Worm (Caenorhabditis elegans) whole organism, mixed stage, embryonic: ENCODE results near the gene cpsf-2.
A peak's percentile ranks its signal among the peaks of the same experiment; 100 is the strongest.

Source experiments
- M03D4.4 ChIP-seq: sonication (generic microtip); optimal IDR thresholded peaks from 2 replicates; lab custom pipeline; 2017; ENCODE audit warnings: mild to moderate bottlenecking, missing genetic modification characterization, missing compliant biosample characterization
- bed-3 ChIP-seq: fragments of 200-800 bp; sonication (Bioruptor generic); optimal IDR thresholded peaks from 3 replicates; lab custom pipeline; 2018; ENCODE audit warnings: mild to moderate bottlenecking, missing genetic modification characterization, moderate library complexity, missing compliant biosample characterization
- blmp-1 ChIP-seq: fragments of 150-350 bp; optimal IDR thresholded peaks from 2 replicates; lab custom pipeline; 2014; ENCODE audit warnings: missing biosample characterization, missing genetic modification characterization
- ceh-39 ChIP-seq: fragments of 150-350 bp; optimal IDR thresholded peaks from 2 replicates; lab custom pipeline; 2014; ENCODE audit warnings: missing biosample characterization, missing genetic modification characterization
- ceh-43 ChIP-seq: fragments of 200-800 bp; sonication (Bioruptor generic); optimal IDR thresholded peaks from 2 replicates; lab custom pipeline; 2018; ENCODE audit warnings: mild to moderate bottlenecking, missing genetic modification characterization, moderate library complexity, missing compliant biosample characterization
- ceh-83 ChIP-seq: fragments of 200-800 bp; sonication (Bioruptor generic); optimal IDR thresholded peaks from 2 replicates; lab custom pipeline; 2018; ENCODE audit warnings: mild to moderate bottlenecking, missing genetic modification characterization, missing compliant biosample characterization
- ces-1 ChIP-seq: fragments of 150-350 bp; optimal IDR thresholded peaks from 2 replicates; lab custom pipeline; 2014; ENCODE audit warnings: missing biosample characterization, missing genetic modification reagents, missing genetic modification characterization
- cnd-1 ChIP-seq: fragments of 200-800 bp; sonication (Bioruptor generic); optimal IDR thresholded peaks from 2 replicates; lab custom pipeline; 2018; ENCODE audit warnings: mild to moderate bottlenecking, missing genetic modification characterization, missing compliant biosample characterization
- drap-1 ChIP-seq: fragments of 200-800 bp; sonication (Bioruptor generic); optimal IDR thresholded peaks from 3 replicates; lab custom pipeline; 2018; ENCODE audit warnings: mild to moderate bottlenecking, missing genetic modification characterization, missing compliant biosample characterization
- elt-1 ChIP-seq: sonication (generic microtip); optimal IDR thresholded peaks from 2 replicates; lab custom pipeline; 2017; ENCODE audit warnings: missing genetic modification characterization, mild to moderate bottlenecking, missing compliant biosample characterization, antibody characterized with exemption, moderate library complexity, borderline replicate concordance; ENCODE audit not compliant: insufficient read depth
- elt-3 ChIP-seq: fragments of 150-350 bp; optimal IDR thresholded peaks from 2 replicates; lab custom pipeline; 2014; ENCODE audit warnings: missing biosample characterization, missing genetic modification characterization
- flh-1 ChIP-seq: fragments of 200-800 bp; sonication (Bioruptor generic); optimal IDR thresholded peaks from 2 replicates; lab custom pipeline; 2018; ENCODE audit warnings: mild to moderate bottlenecking, missing genetic modification characterization, moderate library complexity, missing compliant biosample characterization
- ham-2 ChIP-seq: fragments of 200-800 bp; sonication (Bioruptor generic); optimal IDR thresholded peaks from 2 replicates; lab custom pipeline; 2018; ENCODE audit warnings: mild to moderate bottlenecking, missing genetic modification characterization, missing compliant biosample characterization
- lin-13 ChIP-seq: fragments of 150-350 bp; optimal IDR thresholded peaks from 2 replicates; lab custom pipeline; 2014; ENCODE audit warnings: missing biosample characterization, missing genetic modification characterization
- lin-32 ChIP-seq: fragments of 200-800 bp; sonication (Bioruptor generic); optimal IDR thresholded peaks from 2 replicates; lab custom pipeline; 2018; ENCODE audit warnings: mild to moderate bottlenecking, missing genetic modification characterization, missing compliant biosample characterization
- lsy-2 ChIP-seq: fragments of 150-350 bp; optimal IDR thresholded peaks from 2 replicates; lab custom pipeline; 2014; ENCODE audit warnings: missing biosample characterization, missing genetic modification characterization
- mab-5 ChIP-seq: fragments of 150-350 bp; optimal IDR thresholded peaks from 2 replicates; lab custom pipeline; 2014; ENCODE audit warnings: missing biosample characterization, missing genetic modification characterization
- mep-1 ChIP-seq: fragments of 150-350 bp; optimal IDR thresholded peaks from 2 replicates; lab custom pipeline; 2017; ENCODE audit warnings: missing biosample characterization, missing genetic modification reagents, missing genetic modification characterization, inconsistent platforms
- mls-2 ChIP-seq: sonication (generic microtip); optimal IDR thresholded peaks from 2 replicates; lab custom pipeline; 2016; ENCODE audit warnings: mild to moderate bottlenecking, missing genetic modification characterization, moderate library complexity, missing compliant biosample characterization
- nhr-12 ChIP-seq: fragments of 150-350 bp; optimal IDR thresholded peaks from 2 replicates; lab custom pipeline; 2014; ENCODE audit warnings: missing biosample characterization, missing genetic modification characterization
- nhr-2 ChIP-seq: fragments of 150-350 bp; optimal IDR thresholded peaks from 2 replicates; lab custom pipeline; 2014; ENCODE audit warnings: missing biosample characterization, missing genetic modification characterization
- nhr-237 ChIP-seq: fragments of 150-350 bp; optimal IDR thresholded peaks from 2 replicates; lab custom pipeline; 2014; ENCODE audit warnings: missing biosample characterization, missing genetic modification characterization
- nhr-76 ChIP-seq: sonication (generic microtip); optimal IDR thresholded peaks from 2 replicates; lab custom pipeline; 2017; ENCODE audit warnings: missing biosample characterization, missing genetic modification characterization
- pha-4 ChIP-seq: fragments of 150-350 bp; optimal IDR thresholded peaks from 2 replicates; lab custom pipeline; 2018; ENCODE audit warnings: missing biosample characterization, missing genetic modification reagents, missing genetic modification characterization
- sem-2 ChIP-seq: fragments of 200-800 bp; sonication (Bioruptor generic); optimal IDR thresholded peaks from 2 replicates; lab custom pipeline; 2018; ENCODE audit warnings: mild to moderate bottlenecking, missing genetic modification characterization, missing compliant biosample characterization
- snpc-4 ChIP-seq: fragments of 150-350 bp; optimal IDR thresholded peaks from 2 replicates; lab custom pipeline; 2014; ENCODE audit warnings: missing biosample characterization, missing genetic modification characterization
- tbx-8 ChIP-seq: fragments of 200-800 bp; sonication (Bioruptor generic); optimal IDR thresholded peaks from 2 replicates; lab custom pipeline; 2018; ENCODE audit warnings: mild to moderate bottlenecking, missing genetic modification characterization, moderate library complexity, missing compliant biosample characterization
- unc-120 ChIP-seq: sonication (generic microtip); optimal IDR thresholded peaks from 2 replicates; lab custom pipeline; 2017; ENCODE audit warnings: missing genetic modification characterization, missing compliant biosample characterization; ENCODE audit not compliant: poor library complexity, severe bottlenecking
- unc-39 ChIP-seq: fragments of 150-350 bp; optimal IDR thresholded peaks from 2 replicates; lab custom pipeline; 2014; ENCODE audit warnings: missing biosample characterization, missing genetic modification characterization
- unc-62 ChIP-seq: fragments of 150-350 bp; optimal IDR thresholded peaks from 2 replicates; lab custom pipeline; 2014; ENCODE audit warnings: missing biosample characterization, missing genetic modification reagents, missing genetic modification characterization
- zip-8 ChIP-seq: fragments of 150-350 bp; optimal IDR thresholded peaks from 2 replicates; lab custom pipeline; 2014; ENCODE audit warnings: missing biosample characterization, missing genetic modification characterization
- ztf-11 ChIP-seq: fragments of 150-350 bp; optimal IDR thresholded peaks from 2 replicates; lab custom pipeline; 2014; ENCODE audit warnings: missing biosample characterization, missing genetic modification characterization

The cpsf-2 gene

DNA sequence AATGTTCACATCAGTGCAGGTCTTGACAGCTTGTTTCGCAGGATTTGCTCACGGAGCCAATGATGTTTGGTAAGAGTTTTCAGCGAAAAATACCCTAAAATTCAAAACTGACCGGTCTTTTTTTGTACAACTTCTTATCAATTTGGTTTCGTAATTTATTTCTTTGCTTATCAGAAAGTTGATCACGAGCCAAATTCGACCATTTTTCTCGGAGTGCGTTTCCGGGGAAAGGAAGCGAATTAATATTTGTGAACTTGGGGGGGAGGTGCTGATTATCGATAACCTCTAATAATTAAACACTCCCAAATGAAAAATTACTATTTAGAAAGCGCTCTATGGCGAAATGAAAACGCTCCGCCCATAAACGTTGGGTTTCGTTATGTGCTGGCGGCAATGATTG is 7.6 kb downstream of the cpsf-2 start:
- TF ChIP-seq flh-1 (GFP tag; lab: Kevin White, UChicago), result no peak

- TF ChIP-seq mls-2 (tag; lab: Kevin White, UChicago) (no peak), ceh-43 (GFP tag; lab: Kevin White, UChicago) (no peak), unc-39 (tag; lab: Kevin White, UChicago) (no peak), sem-2 (no peak)
Measured at ce11 chrV:7187295-7187694, 8.3 kb downstream of the cpsf-2 start.

DNA sequence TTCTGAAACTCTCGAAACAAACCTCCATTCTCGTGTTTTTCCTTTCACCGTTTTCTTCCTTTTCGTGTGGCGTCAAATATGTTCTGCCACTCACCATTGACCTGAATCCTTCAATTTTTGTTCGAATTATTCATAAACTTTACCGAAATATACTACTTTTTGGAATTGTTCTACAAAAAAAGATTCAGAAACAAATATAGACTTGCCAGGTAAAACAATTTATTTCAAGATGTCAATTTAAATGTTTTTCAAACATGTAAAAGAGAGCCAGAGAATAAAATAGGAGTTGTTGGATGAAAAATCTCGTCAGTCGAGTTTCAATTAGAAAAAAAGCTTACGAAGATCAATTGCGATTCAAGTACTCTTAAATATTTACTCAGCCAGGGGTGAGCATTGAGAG is 14.6 kb downstream of the cpsf-2 start, which contains the start of gene F09G2.8:
Gene F09G2.8 (minus strand): TSS at position 101 of the 400 bp plus-strand sequence.
- TF ChIP-seq blmp-1 (tag; lab: Kevin White, UChicago) (no peak), tbx-8 (GFP tag; lab: Kevin White, UChicago) (no peak), zip-8 (no peak)

ce11 chrV:7194818-7195217 is 15.8 kb downstream of the cpsf-2 start:
- TF ChIP-seq unc-120 (tag; lab: Kevin White, UChicago) (no peak), flh-1 (GFP tag; lab: Kevin White, UChicago) (no peak), ceh-43 (GFP tag; lab: Kevin White, UChicago) (no peak), nhr-2 (tag; lab: Kevin White, UChicago) (no peak), blmp-1 (tag; lab: Kevin White, UChicago) (no peak), mep-1 (no peak), M03D4.4 (tag; lab: Kevin White, UChicago) (no peak), nhr-76 (tag; lab: Kevin White, UChicago) (no peak), mls-2 (tag; lab: Kevin White, UChicago) (no peak)

DNA sequence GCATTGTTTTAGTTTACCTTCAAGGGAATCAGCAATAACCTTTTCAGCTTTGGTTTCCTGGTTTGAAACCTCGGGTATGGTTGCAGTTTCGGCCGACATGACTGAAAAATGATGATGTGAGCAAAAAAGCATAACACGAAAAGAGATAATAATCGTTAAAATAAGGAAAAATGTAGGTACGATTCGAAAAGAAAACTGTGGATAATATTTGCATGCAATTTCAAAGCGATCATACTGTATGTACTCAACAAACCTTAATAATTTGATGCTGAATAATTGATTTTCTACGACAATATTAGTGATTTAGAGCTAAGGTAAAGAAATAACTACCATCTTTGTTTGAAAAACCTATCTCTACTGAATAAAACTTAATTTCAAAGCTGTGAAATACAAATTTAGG is 17.1 kb downstream of the cpsf-2 start, which contains the start of gene attf-2:
Gene attf-2 (minus strand): TSS at position 101 of the 400 bp plus-strand sequence.
- no peak for TF ChIP-seq lsy-2 (tag; lab: Kevin White, UChicago)
- TF ChIP-seq ceh-83 (GFP tag; lab: Kevin White, UChicago), result no peak
- no peak for TF ChIP-seq cnd-1 (tag; lab: Kevin White, UChicago)
- TF ChIP-seq tbx-8 (GFP tag; lab: Kevin White, UChicago), result no peak
- TF ChIP-seq mab-5 (tag; lab: Kevin White, UChicago), result no peak
- no peak for TF ChIP-seq unc-39 (tag; lab: Kevin White, UChicago)
- TF ChIP-seq ceh-39 (tag; lab: Kevin White, UChicago), result no peak
- no peak for TF ChIP-seq nhr-12 (tag; lab: Kevin White, UChicago)
- TF ChIP-seq M03D4.4 (tag; lab: Kevin White, UChicago), result no peak
- TF ChIP-seq lin-32 (GFP tag; lab: Kevin White, UChicago), result no peak
- no peak for TF ChIP-seq mls-2 (tag; lab: Kevin White, UChicago)
- TF ChIP-seq nhr-237 (tag; lab: Kevin White, UChicago), result no peak
- no peak for TF ChIP-seq nhr-76 (tag; lab: Kevin White, UChicago)
- TF ChIP-seq ham-2, result no peak
- TF ChIP-seq unc-62 (GFP tag; lab: Kevin White, UChicago), result no peak
- TF ChIP-seq pha-4, result no peak
- no peak for TF ChIP-seq ztf-11 (tag; lab: Kevin White, UChicago)
- TF ChIP-seq nhr-2 (tag; lab: Kevin White, UChicago), result no peak
- no peak for TF ChIP-seq zip-8
- TF ChIP-seq bed-3, result no peak

DNA sequence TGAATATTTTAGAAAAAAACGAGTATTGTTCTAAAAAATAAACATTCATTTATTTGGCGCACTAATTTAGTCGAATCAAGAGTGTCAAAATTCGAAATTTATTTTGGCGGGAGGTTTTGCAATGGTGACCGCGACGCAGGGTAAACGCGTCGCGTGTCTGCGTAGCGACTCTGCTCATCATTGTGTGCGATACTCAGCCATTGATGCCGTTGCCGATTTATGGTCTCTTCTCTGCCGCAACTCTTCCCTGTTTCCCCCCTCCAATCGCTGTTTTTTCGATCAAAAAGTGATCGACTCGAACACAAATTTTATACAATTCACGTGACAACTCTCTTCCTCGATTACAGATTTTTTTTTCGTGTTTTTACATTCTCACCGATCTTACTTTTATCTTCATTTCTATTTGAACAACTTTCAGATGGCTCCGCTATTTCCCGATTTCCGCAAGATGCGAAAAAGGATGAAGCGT is 17.6 kb downstream of the cpsf-2 start, which contains the start of gene F09G2.2:
Gene F09G2.2 (plus strand): TSS at position 419 of the 469 bp plus-strand sequence.
- TF ChIP-seq cnd-1 (tag; lab: Kevin White, UChicago) (peak; percentile 28), mab-5 (tag; lab: Kevin White, UChicago) (no peak), elt-1 (peak; percentile 38), ceh-83 (GFP tag; lab: Kevin White, UChicago) (peak; percentile 46), ceh-39 (tag; lab: Kevin White, UChicago) (peak; percentile 93), bed-3 (no peak), elt-3 (tag; lab: Kevin White, UChicago) (no peak), mls-2 (tag; lab: Kevin White, UChicago) (peak; percentile 21), mep-1 (peak; percentile 95), snpc-4 (tag; lab: Kevin White, UChicago) (no peak), nhr-2 (tag; lab: Kevin White, UChicago) (peak; percentile 30), nhr-237 (tag; lab: Kevin White, UChicago) (peak; percentile 87), drap-1 (GFP tag; lab: Kevin White, UChicago) (peak; percentile 24), unc-120 (tag; lab: Kevin White, UChicago) (peak; percentile 79), ces-1 (GFP tag; lab: Kevin White, UChicago) (peak; percentile 76), lin-13 (tag; lab: Kevin White, UChicago) (peak; percentile 97), pha-4 (peak; percentile 96), M03D4.4 (tag; lab: Kevin White, UChicago) (peak; percentile 20), ceh-43 (GFP tag; lab: Kevin White, UChicago) (no peak), ztf-11 (tag; lab: Kevin White, UChicago) (peak; percentile 63), unc-39 (tag; lab: Kevin White, UChicago) (peak; percentile 29), lsy-2 (tag; lab: Kevin White, UChicago) (peak; percentile 73)
- TF ChIP-seq, all 35 proteins: peak for 17
